Fruit fly (Drosophila melanogaster): ENCODE data around the gene Eip93F.

dm6 chr3R:21999641-22000040, 50.7 kb downstream of the Eip93F start:
- TF ChIP-seq Blimp-1 (GFP tag; optimal IDR thresholded peaks at IDR 0.05) (no peak), CG1621 (tag; optimal IDR thresholded peaks at IDR 0.05) (no peak), OdsH (GFP tag; optimal IDR thresholded peaks at IDR 0.05) (no peak), CG16779 (tag; optimal IDR thresholded peaks at IDR 0.05) (no peak), salr (GFP tag; optimal IDR thresholded peaks at IDR 0.05) (no peak), net (GFP tag; optimal IDR thresholded peaks at IDR 0.05) (no peak), CG6854 (GFP tag; optimal IDR thresholded peaks at IDR 0.05) (no peak), vri (GFP tag; optimal IDR thresholded peaks at IDR 0.05) (no peak), Sox102F (GFP tag; optimal IDR thresholded peaks at IDR 0.05) (no peak), Hr39 (GFP tag; optimal IDR thresholded peaks at IDR 0.05) (no peak), Gug (GFP tag; IDR thresholded peaks at IDR 0.05) (no peak), CG11902 (GFP tag; optimal IDR thresholded peaks at IDR 0.05) (no peak)

All from whole organism, prepupa.